Fruit fly (Drosophila melanogaster) whole organism, embryonic: Measurements from ENCODE around the gene prtp.
A peak's percentile ranks its signal among the peaks of the same experiment; 100 is the strongest.

ENCODE experiments used
- CG10321 ChIP-seq: fragments of 200-800 bp; sonication (Bioruptor generic); IDR thresholded peaks from 2 replicates; pipeline ENCODE4 v1.3.6; 2022; ENCODE audit warnings: missing biosample characterization, missing genetic modification characterization
- CG10543 ChIP-seq: fragments of 200-800 bp; sonication (Bioruptor generic); optimal IDR thresholded peaks from 3 replicates; lab custom pipeline; 2017; ENCODE audit warnings: missing biosample characterization, mild to moderate bottlenecking, missing genetic modification characterization, moderate library complexity
- CG10654 ChIP-seq: fragments of 200-800 bp; sonication (Bioruptor generic); optimal IDR thresholded peaks from 2 replicates; lab custom pipeline; 2016; ENCODE audit warnings: missing biosample characterization, missing genetic modification characterization
- CG11093 ChIP-seq: fragments of 200-800 bp; sonication (Bioruptor generic); IDR thresholded peaks from 3 replicates; pipeline ENCODE4 v1.3.6; 2022; ENCODE audit warnings: missing biosample characterization, missing genetic modification characterization
- CG11456 ChIP-seq: fragments of 200-800 bp; sonication (Bioruptor generic); IDR thresholded peaks from 3 replicates; pipeline ENCODE4 v1.3.6; 2022; ENCODE audit warnings: missing biosample characterization, missing genetic modification characterization
- CG11695 ChIP-seq: fragments of 200-800 bp; sonication (Bioruptor generic); IDR thresholded peaks from 3 replicates; pipeline ENCODE4 v1.3.6; 2022; ENCODE audit warnings: missing biosample characterization, missing genetic modification characterization
- CG13296 ChIP-seq: fragments of 200-800 bp; sonication (Bioruptor generic); optimal IDR thresholded peaks from 3 replicates; lab custom pipeline; 2018; ENCODE audit warnings: missing biosample characterization, mild to moderate bottlenecking, missing genetic modification characterization
- CG14441 ChIP-seq: fragments of 200-800 bp; sonication (Bioruptor generic); IDR thresholded peaks from 2 replicates; pipeline ENCODE4 v1.3.6; 2022; ENCODE audit warnings: missing biosample characterization, missing genetic modification characterization
- CG15269 ChIP-seq: fragments of 200-800 bp; sonication (Bioruptor generic); optimal IDR thresholded peaks from 2 replicates; lab custom pipeline; 2018; ENCODE audit warnings: missing biosample characterization, mild to moderate bottlenecking, missing genetic modification characterization, moderate library complexity
- CG1529 ChIP-seq: fragments of 200-800 bp; sonication (Bioruptor generic); optimal IDR thresholded peaks from 3 replicates; lab custom pipeline; 2018; ENCODE audit warnings: missing biosample characterization, missing genetic modification characterization
- CG17385 ChIP-seq: fragments of 200-800 bp; sonication (Bioruptor generic); optimal IDR thresholded peaks from 3 replicates; lab custom pipeline; 2018; ENCODE audit warnings: missing biosample characterization, mild to moderate bottlenecking, missing genetic modification characterization
- CG17568 ChIP-seq: fragments of 200-800 bp; sonication (Bioruptor generic); optimal IDR thresholded peaks from 2 replicates; lab custom pipeline; 2018; ENCODE audit warnings: missing biosample characterization, mild to moderate bottlenecking, missing genetic modification characterization, moderate library complexity
- CG18011 ChIP-seq: fragments of 200-800 bp; sonication (Bioruptor generic); optimal IDR thresholded peaks from 2 replicates; lab custom pipeline; 2017; ENCODE audit warnings: missing biosample characterization, missing genetic modification characterization, mild to moderate bottlenecking, moderate library complexity, missing genotype
- CG18262 ChIP-seq: fragments of 200-800 bp; optimal IDR thresholded peaks from 3 replicates; lab custom pipeline; 2019; ENCODE audit warnings: missing biosample characterization, mild to moderate bottlenecking, missing genetic modification characterization, moderate library complexity
- CG2875 ChIP-seq: fragments of 200-800 bp; sonication (Bioruptor generic); optimal IDR thresholded peaks from 2 replicates; lab custom pipeline; 2017; ENCODE audit warnings: missing biosample characterization, mild to moderate bottlenecking, missing genetic modification characterization, missing genetic modification reagents
- CG32772 ChIP-seq: fragments of 200-800 bp; sonication (Bioruptor generic); IDR thresholded peaks from 2 replicates; pipeline ENCODE4 v1.3.6; 2022; ENCODE audit warnings: missing biosample characterization, missing genetic modification characterization
- CG34376 ChIP-seq: fragments of 200-800 bp; sonication (Bioruptor generic); optimal IDR thresholded peaks from 2 replicates; lab custom pipeline; 2018; ENCODE audit warnings: missing biosample characterization, mild to moderate bottlenecking, missing genetic modification characterization
- CG4617 ChIP-seq: fragments of 200-800 bp; sonication (Bioruptor generic); optimal IDR thresholded peaks from 3 replicates; lab custom pipeline; 2016; ENCODE audit warnings: missing biosample characterization, missing genetic modification characterization, borderline replicate concordance
- CG6689 ChIP-seq: fragments of 200-800 bp; sonication (Bioruptor generic); IDR thresholded peaks from 2 replicates; pipeline ENCODE4 v1.3.6; 2022; ENCODE audit warnings: missing biosample characterization, missing genetic modification characterization
- CG9215 ChIP-seq: fragments of 200-800 bp; sonication (Bioruptor generic); IDR thresholded peaks from 2 replicates; pipeline ENCODE4 v1.3.6; 2022; ENCODE audit warnings: missing biosample characterization, missing genetic modification characterization
- CG9437 ChIP-seq: fragments of 200-800 bp; sonication (Bioruptor generic); optimal IDR thresholded peaks from 2 replicates; lab custom pipeline; 2018; ENCODE audit warnings: missing biosample characterization, mild to moderate bottlenecking, missing genetic modification characterization
- CG9876 ChIP-seq: fragments of 200-800 bp; sonication (Bioruptor generic); optimal IDR thresholded peaks from 2 replicates; lab custom pipeline; 2016; ENCODE audit warnings: missing biosample characterization, missing genetic modification characterization
- Dip3 ChIP-seq: fragments of 200-800 bp; sonication (Bioruptor generic); optimal IDR thresholded peaks from 3 replicates; lab custom pipeline; 2016; ENCODE audit warnings: missing biosample characterization, missing genetic modification characterization
- Doc2 ChIP-seq: fragments of 200-800 bp; sonication (Bioruptor generic); IDR thresholded peaks from 2 replicates; pipeline ENCODE4 v1.3.6; 2022; ENCODE audit warnings: missing biosample characterization, missing genetic modification characterization
- H15 ChIP-seq: fragments of 200-800 bp; sonication (Bioruptor generic); IDR thresholded peaks from 3 replicates; pipeline ENCODE4 v1.3.6; 2022; ENCODE audit warnings: missing biosample characterization, missing genetic modification characterization
- Hmr ChIP-seq: fragments of 200-800 bp; sonication (Bioruptor generic); optimal IDR thresholded peaks from 3 replicates; lab custom pipeline; 2017; ENCODE audit warnings: mild to moderate bottlenecking, missing biosample characterization, missing genetic modification reagents, missing genetic modification characterization
- Hr39 ChIP-seq: fragments of >200 bp; optimal IDR thresholded peaks from 2 replicates; lab custom pipeline; 2017
- MBD-R2 ChIP-seq: fragments of 200-800 bp; sonication (Bioruptor generic); IDR thresholded peaks from 2 replicates; pipeline ENCODE4 v1.3.6; 2022; ENCODE audit warnings: missing biosample characterization, missing genetic modification characterization
- Med ChIP-seq: fragments of 200-800 bp; sonication (Bioruptor generic); peaks from one replicate; lab custom pipeline; 2016; ENCODE audit warnings: missing biosample characterization, missing genetic modification characterization, mild to moderate bottlenecking, inconsistent platforms, moderate library complexity
- Poxn ChIP-seq: fragments of 200-800 bp; sonication (Bioruptor generic); IDR thresholded peaks from 2 replicates; pipeline ENCODE4 v1.3.6; 2022; ENCODE audit warnings: missing biosample characterization, missing genetic modification characterization
- Rx ChIP-seq: fragments of 200-800 bp; sonication (Bioruptor generic); IDR thresholded peaks from 2 replicates; pipeline ENCODE4 v1.3.6; 2022; ENCODE audit warnings: missing biosample characterization, missing genetic modification characterization
- TFAM ChIP-seq: fragments of 200-800 bp; sonication (Bioruptor generic); optimal IDR thresholded peaks from 2 replicates; lab custom pipeline; 2017; ENCODE audit warnings: missing biosample characterization, missing genetic modification characterization, inconsistent platforms
- ara ChIP-seq: fragments of 200-800 bp; sonication (Bioruptor generic); IDR thresholded peaks from 2 replicates; pipeline ENCODE4 v1.3.6; 2022; ENCODE audit warnings: missing biosample characterization, missing genetic modification characterization
- az2 ChIP-seq: fragments of 200-800 bp; sonication (Bioruptor generic); optimal IDR thresholded peaks from 3 replicates; lab custom pipeline; 2016; ENCODE audit warnings: missing biosample characterization, missing genetic modification characterization
- br ChIP-seq: fragments of >200 bp; optimal IDR thresholded peaks from 2 replicates; lab custom pipeline; 2017
- crp ChIP-seq, 2 experiments: fragments of 200-800 bp; sonication (Bioruptor generic); optimal IDR thresholded peaks; 2 replicates in 1 of 2; 3 replicates in 1 of 2; lab custom pipeline; 2017; ENCODE audit warnings: missing biosample characterization in 2 of 2, missing genetic modification characterization in 2 of 2, mild to moderate bottlenecking in 1 of 2, moderate library complexity in 1 of 2
- dimm ChIP-seq: fragments of 200-800 bp; sonication (Bioruptor generic); IDR thresholded peaks from 2 replicates; pipeline ENCODE4 v1.3.6; 2022; ENCODE audit warnings: missing biosample characterization, missing genetic modification characterization
- en ChIP-seq: fragments of 200-800 bp; sonication (Bioruptor generic); optimal IDR thresholded peaks from 2 replicates; lab custom pipeline; 2016; ENCODE audit warnings: missing biosample characterization, missing genetic modification characterization
- fd102C ChIP-seq: fragments of 200-800 bp; sonication (Bioruptor generic); optimal IDR thresholded peaks from 2 replicates; lab custom pipeline; 2018; ENCODE audit warnings: missing biosample characterization, mild to moderate bottlenecking, missing genetic modification characterization, moderate library complexity
- gsb ChIP-seq: fragments of 200-800 bp; sonication (Bioruptor generic); IDR thresholded peaks from 2 replicates; pipeline ENCODE4 v1.3.6; 2022; ENCODE audit warnings: missing biosample characterization, missing genetic modification characterization
- gt ChIP-seq: fragments of 200-800 bp; sonication (Bioruptor generic); IDR thresholded peaks from 2 replicates; pipeline ENCODE4 v1.3.6; 2022; ENCODE audit warnings: missing biosample characterization, missing genetic modification characterization
- her ChIP-seq: fragments of 200-800 bp; sonication (Bioruptor generic); optimal IDR thresholded peaks from 2 replicates; lab custom pipeline; 2016; ENCODE audit warnings: missing biosample characterization, missing genetic modification characterization
- hkb ChIP-seq, 2 experiments: fragments of 200-800 bp in 1 of 2; fragments of >200 bp in 1 of 2; sonication (Bioruptor generic) in 1 of 2; IDR thresholded peaks in 1 of 2; optimal IDR thresholded peaks in 1 of 2; 2 replicates each; pipeline versions ENCODE4 v1.3.6 to Lab custom; 2017 to 2022; ENCODE audit warnings: missing biosample characterization in 1 of 2, missing genetic modification characterization in 1 of 2
- jing ChIP-seq: fragments of 200-800 bp; sonication (Bioruptor generic); optimal IDR thresholded peaks from 2 replicates; lab custom pipeline; 2018; ENCODE audit warnings: missing biosample characterization, mild to moderate bottlenecking, missing genetic modification characterization
- jumu ChIP-seq: fragments of 200-800 bp; sonication (Bioruptor generic); optimal IDR thresholded peaks from 3 replicates; lab custom pipeline; 2016; ENCODE audit warnings: missing biosample characterization, missing genetic modification characterization
- pan ChIP-seq, 4 experiments: fragments of >200 bp in 3 of 4; fragments of 200-800 bp in 1 of 4; sonication (Bioruptor generic) in 1 of 4; optimal IDR thresholded peaks in 3 of 4; IDR thresholded peaks in 1 of 4; 2 replicates each; pipeline versions ENCODE4 v1.3.6 to Lab custom; 2017 to 2022; ENCODE audit warnings: missing biosample characterization in 2 of 4, missing genetic modification characterization in 2 of 4, mixed read lengths in 1 of 4
- pzg ChIP-seq: fragments of 200-800 bp; sonication (Bioruptor generic); optimal IDR thresholded peaks from 3 replicates; lab custom pipeline; 2018; ENCODE audit warnings: missing biosample characterization, mild to moderate bottlenecking, missing genetic modification characterization, moderate library complexity
- sna ChIP-seq: fragments of 200-800 bp; sonication (Bioruptor generic); IDR thresholded peaks from 2 replicates; pipeline ENCODE4 v1.3.6; 2022; ENCODE audit warnings: missing biosample characterization, missing genetic modification characterization; ENCODE audit not compliant: partially characterized antibody

The prtp gene

dm6 chrX:11681558-11682551, 34.7 kb upstream of the prtp start (continued):
- peak; percentile 70 for TF ChIP-seq Hmr (GFP tag; lab: Kevin White, UChicago)
- peak; percentile 87 for TF ChIP-seq CG34376 (GFP tag; lab: Kevin White, UChicago)
- TF ChIP-seq CG9437, result no peak
- TF ChIP-seq gsb (GFP tag; lab: Robert Waterston, UW), result no peak
- peak; percentile 24 for TF ChIP-seq CG4617
- peak; percentile 55 for TF ChIP-seq her (GFP tag; lab: Kevin White, UChicago)
- peak; percentile 63 for TF ChIP-seq CG13296
- TF ChIP-seq Med, result peak; percentile 93
- peak; percentile 51 for TF ChIP-seq CG10654 (GFP tag; lab: Kevin White, UChicago)
- TF ChIP-seq CG11695, result 0 out of 3 replicates have a peak, but pooled peaks have one; percentile 28
- TF ChIP-seq Doc2 (GFP tag; lab: Robert Waterston, UW), result no peak
- TF ChIP-seq CG10543 (GFP tag; lab: Kevin White, UChicago), result peak; percentile 78
- no peak for TF ChIP-seq Rx (GFP tag; lab: Robert Waterston, UW)
- no peak for TF ChIP-seq CG1529 (GFP tag; lab: Kevin White, UChicago)
- peak; percentile 53; the same call in 1 of the 2 replicates for TF ChIP-seq CG14441 (GFP tag; lab: Robert Waterston, UW)
- TF ChIP-seq CG18011 (GFP tag; lab: Kevin White, UChicago), result peak; percentile 39
- TF ChIP-seq MBD-R2 (GFP tag; lab: Robert Waterston, UW), result peak; percentile 47; the same call in 1 of the 2 replicates
- TF ChIP-seq Poxn (GFP tag; lab: Robert Waterston, UW), result no peak
- TF ChIP-seq az2 (GFP tag; lab: Kevin White, UChicago), result peak; percentile 23
- peak; percentile 19 for TF ChIP-seq CG17568 (GFP tag; lab: Kevin White, UChicago)
- TF ChIP-seq CG11093, result no peak
- peak; percentile 64 for TF ChIP-seq CG9215 (GFP tag; lab: Robert Waterston, UW)
- no peak for TF ChIP-seq Hr39
- TF ChIP-seq H15, result no peak; the same call in 2 of the 3 replicates
- TF ChIP-seq CG11456, result 0 out of 3 replicates have a peak, but pooled peaks have one; percentile 48
- no peak for TF ChIP-seq CG2875 (GFP tag; lab: Kevin White, UChicago)
- TF ChIP-seq jing (GFP tag; lab: Kevin White, UChicago), result no peak
- peak; percentile 63 for TF ChIP-seq jumu (GFP tag; lab: Kevin White, UChicago)
- TF ChIP-seq CG6689 (GFP tag; lab: Robert Waterston, UW), result peak; percentile 50
- TF ChIP-seq CG17385 (GFP tag; lab: Kevin White, UChicago), result peak; percentile 23
- TF ChIP-seq CG10321, result peak; percentile 85
- TF ChIP-seq pzg (GFP tag; lab: Kevin White, UChicago), result peak; percentile 50
- no peak for TF ChIP-seq fd102C
- no peak for TF ChIP-seq hkb (optimal IDR thresholded peaks at IDR 0.05; lab: Kevin White, UChicago)
- TF ChIP-seq hkb (GFP tag; IDR thresholded peaks at IDR 0.05; lab: Robert Waterston, UW), result no peak
- TF ChIP-seq sna (GFP tag; lab: Robert Waterston, UW), result 0 out of 2 replicates have a peak, but pooled peaks have one; percentile 12
- no peak for TF ChIP-seq dimm (GFP tag; lab: Robert Waterston, UW)
- TF ChIP-seq gt, result no peak
- no peak for TF ChIP-seq br
- peak; percentile 35 for TF ChIP-seq CG9876
- peak; percentile 14 for TF ChIP-seq en (GFP tag; lab: Kevin White, UChicago)
- TF ChIP-seq CG15269 (tag; lab: Kevin White, UChicago), result peak; percentile 69
- TF ChIP-seq ara (GFP tag; lab: Robert Waterston, UW), result no peak
- TF ChIP-seq CG32772 (GFP tag; lab: Robert Waterston, UW), result peak; percentile 65
- peak; percentile 61 for TF ChIP-seq CG18262
- TF ChIP-seq crp (GFP tag; optimal IDR thresholded peaks at IDR 0.05; lab: Kevin White, UChicago), result peak in 1 of 2 experiments; percentile 23
- TF ChIP-seq Dip3 (GFP tag; lab: Kevin White, UChicago), result peak; percentile 74
- TF ChIP-seq pan (optimal IDR thresholded peaks at IDR 0.05; lab: Kevin White, UChicago), result no peak
- TF ChIP-seq pan (GFP tag; optimal IDR thresholded peaks at IDR 0.05 in 1 of 2, IDR thresholded peaks at IDR 0.05 in 1 of 2), result no peak
- TF ChIP-seq TFAM (GFP tag; lab: Kevin White, UChicago), result no peak
